Worm (Caenorhabditis elegans) whole organism, young adult: ENCODE data around the gene xrn-2.

ENCODE experiments used
- F57C9.4 ChIP-seq: sonication (generic microtip); optimal IDR thresholded peaks from 2 replicates; lab custom pipeline; 2017; ENCODE audit warnings: mild to moderate bottlenecking, missing genetic modification characterization, missing compliant biosample characterization
- cebp-1 ChIP-seq, 2 experiments: fragments of 200-800 bp in 1 of 2; sonication (Bioruptor generic) in 1 of 2; sonication (generic microtip) in 1 of 2; IDR thresholded peaks in 1 of 2; optimal IDR thresholded peaks in 1 of 2; 2 replicates each; pipeline versions ENCODE4 v1.3.6 to Lab custom; 2017 to 2022; ENCODE audit warnings: missing compliant biosample characterization in 2 of 2, missing genetic modification characterization in 2 of 2, mild to moderate bottlenecking in 1 of 2, missing genetic modification reagents in 1 of 2, moderate library complexity in 1 of 2
- ceh-27 ChIP-seq: fragments of 200-800 bp; sonication (Bioruptor generic); optimal IDR thresholded peaks from 2 replicates; lab custom pipeline; 2018; ENCODE audit warnings: mild to moderate bottlenecking, missing genetic modification characterization, moderate library complexity, missing compliant biosample characterization
- ceh-91 ChIP-seq: fragments of 200-800 bp; sonication (Bioruptor generic); IDR thresholded peaks from 2 replicates; pipeline ENCODE4 v1.3.6; 2022; ENCODE audit warnings: missing genetic modification reagents, missing genetic modification characterization, missing compliant biosample characterization
- lin-26 ChIP-seq: fragments of 200-800 bp; sonication (Bioruptor generic); IDR thresholded peaks from 2 replicates; pipeline ENCODE4 v1.3.6; 2022; ENCODE audit warnings: missing genetic modification reagents, missing genetic modification characterization, missing compliant biosample characterization
- nhr-80 ChIP-seq: sonication (generic microtip); optimal IDR thresholded peaks from 2 replicates; lab custom pipeline; 2016; ENCODE audit warnings: missing genetic modification characterization, missing compliant biosample characterization
- sea-2 ChIP-seq: fragments of 200-800 bp; sonication (Bioruptor generic); IDR thresholded peaks from 2 replicates; pipeline ENCODE4 v1.3.6; 2022; ENCODE audit warnings: missing genetic modification characterization, missing compliant biosample characterization

ce11 chrII:14132733-14133132 is 22.8 kb upstream of the xrn-2 start, which contains the start of gene algn-3:
- no peak for TF ChIP-seq lin-26
- TF ChIP-seq ceh-27 (GFP tag; lab: Kevin White, UChicago) = no peak
- TF ChIP-seq sea-2 = no peak
- TF ChIP-seq cebp-1 (GFP tag; IDR thresholded peaks at IDR 0.05; lab: Robert Waterston, UW) = no peak
- TF ChIP-seq cebp-1 (tag; optimal IDR thresholded peaks at IDR 0.05; lab: Kevin White, UChicago) = no peak
- no peak for TF ChIP-seq nhr-80 (tag; lab: Kevin White, UChicago)
- TF ChIP-seq F57C9.4 (tag; lab: Kevin White, UChicago) = no peak
- TF ChIP-seq ceh-91 = no peak
